Fruit fly (Drosophila melanogaster) whole organism, embryonic: Measurements from ENCODE around the gene CG6330.

ENCODE experiments used
- Antp ChIP-seq: fragments of 200-800 bp; sonication (Bioruptor generic); optimal IDR thresholded peaks from 3 replicates; lab custom pipeline; 2016; ENCODE audit warnings: missing biosample characterization, missing genetic modification characterization
- Atf6 ChIP-seq: fragments of 200-800 bp; sonication (Bioruptor generic); IDR thresholded peaks from 2 replicates; pipeline ENCODE4 v1.3.6; 2022; ENCODE audit warnings: missing biosample characterization, missing genetic modification characterization
- CG1024 ChIP-seq: fragments of 200-800 bp; sonication (Bioruptor generic); IDR thresholded peaks from 2 replicates; pipeline ENCODE4 v1.3.6; 2022; ENCODE audit warnings: missing biosample characterization, missing genetic modification characterization
- CG11560 ChIP-seq: fragments of 200-800 bp; sonication (Bioruptor generic); IDR thresholded peaks from 3 replicates; pipeline ENCODE4 v1.3.6; 2022; ENCODE audit warnings: missing biosample characterization, missing genetic modification characterization
- CG12391 ChIP-seq: fragments of 200-800 bp; sonication (Bioruptor generic); optimal IDR thresholded peaks from 3 replicates; lab custom pipeline; 2018; ENCODE audit warnings: missing biosample characterization, mild to moderate bottlenecking, missing genetic modification characterization, moderate library complexity
- CG14860 ChIP-seq: fragments of 200-800 bp; sonication (Bioruptor generic); IDR thresholded peaks from 3 replicates; pipeline ENCODE4 v1.3.6; 2022; ENCODE audit warnings: missing biosample characterization, missing genetic modification characterization; ENCODE audit not compliant: partially characterized antibody
- CG15514 ChIP-seq: fragments of 200-800 bp; sonication (Bioruptor generic); optimal IDR thresholded peaks from 3 replicates; lab custom pipeline; 2017; ENCODE audit warnings: missing biosample characterization, missing genetic modification characterization, mild to moderate bottlenecking, moderate library complexity, missing genetic modification reagents
- CG15601 ChIP-seq: fragments of 200-800 bp; sonication (Bioruptor generic); optimal IDR thresholded peaks from 3 replicates; lab custom pipeline; 2019; ENCODE audit warnings: missing biosample characterization, mild to moderate bottlenecking, missing genetic modification characterization, moderate library complexity
- CG1603 ChIP-seq: fragments of 200-800 bp; sonication (Bioruptor generic); optimal IDR thresholded peaks from 2 replicates; lab custom pipeline; 2019; ENCODE audit warnings: missing biosample characterization, mild to moderate bottlenecking, missing genetic modification characterization, moderate library complexity
- CG1647 ChIP-seq: fragments of 200-800 bp; sonication (Bioruptor generic); optimal IDR thresholded peaks from 3 replicates; lab custom pipeline; 2016; ENCODE audit warnings: missing biosample characterization, missing genetic modification characterization
- CG17361 ChIP-seq: fragments of 200-800 bp; sonication (Bioruptor generic); IDR thresholded peaks from 3 replicates; pipeline ENCODE4 v1.3.6; 2022; ENCODE audit warnings: missing biosample characterization, missing genetic modification characterization
- CG30431 ChIP-seq: fragments of 200-800 bp; sonication (Bioruptor generic); optimal IDR thresholded peaks from 2 replicates; lab custom pipeline; 2017; ENCODE audit warnings: missing biosample characterization, missing genetic modification characterization
- CG3726 ChIP-seq: fragments of 200-800 bp; sonication (Bioruptor generic); IDR thresholded peaks from 3 replicates; pipeline ENCODE4, ENCODE4 v1.3.6; 2022; ENCODE audit warnings: missing biosample characterization, missing genetic modification characterization
- CG4404 ChIP-seq: fragments of 200-800 bp; sonication (Bioruptor generic); IDR thresholded peaks from 2 replicates; pipeline ENCODE4 v1.3.6; 2022; ENCODE audit warnings: missing biosample characterization, missing genetic modification characterization
- CG4617 ChIP-seq: fragments of 200-800 bp; sonication (Bioruptor generic); optimal IDR thresholded peaks from 3 replicates; lab custom pipeline; 2016; ENCODE audit warnings: missing biosample characterization, missing genetic modification characterization, borderline replicate concordance
- CG8359 ChIP-seq: fragments of 200-800 bp; sonication (Bioruptor generic); optimal IDR thresholded peaks from 2 replicates; lab custom pipeline; 2017; ENCODE audit warnings: missing biosample characterization, mild to moderate bottlenecking, missing genetic modification characterization, borderline replicate concordance
- CG9797 ChIP-seq: fragments of 200-800 bp; sonication (Bioruptor generic); optimal IDR thresholded peaks from 3 replicates; lab custom pipeline; 2018; ENCODE audit warnings: missing biosample characterization, mild to moderate bottlenecking, missing genetic modification characterization
- Dfd ChIP-seq, 2 experiments: fragments of >200 bp; optimal IDR thresholded peaks; 2 replicates each; lab custom pipeline; 2017; ENCODE audit warnings: missing biosample characterization in 2 of 2, missing genetic modification characterization in 2 of 2
- GATAe ChIP-seq: fragments of 200-800 bp; sonication (Bioruptor generic); conservative IDR thresholded peaks from 2 replicates; pipeline ENCODE4 v1.3.6; 2022; ENCODE audit warnings: missing biosample characterization, missing genetic modification characterization
- H15 ChIP-seq: fragments of 200-800 bp; sonication (Bioruptor generic); IDR thresholded peaks from 3 replicates; pipeline ENCODE4 v1.3.6; 2022; ENCODE audit warnings: missing biosample characterization, missing genetic modification characterization
- HLHmδ ChIP-seq: fragments of 200-800 bp; sonication (Bioruptor generic); optimal IDR thresholded peaks from 2 replicates; lab custom pipeline; 2018; ENCODE audit warnings: missing biosample characterization, mild to moderate bottlenecking, missing genetic modification characterization, moderate library complexity
- Max ChIP-seq: fragments of 200-800 bp; sonication (Bioruptor generic); optimal IDR thresholded peaks from 2 replicates; lab custom pipeline; 2016; ENCODE audit warnings: missing biosample characterization, mild to moderate bottlenecking, missing genetic modification characterization
- Mes4 ChIP-seq: fragments of 200-800 bp; sonication (Bioruptor generic); optimal IDR thresholded peaks from 2 replicates; lab custom pipeline; 2016; ENCODE audit warnings: missing biosample characterization, missing genetic modification characterization
- NFAT ChIP-seq: fragments of 200-800 bp; sonication (Bioruptor generic); IDR thresholded peaks from 2 replicates; pipeline ENCODE4 v1.3.6; 2022; ENCODE audit warnings: missing biosample characterization, missing genetic modification characterization
- Neu2 ChIP-seq: fragments of 200-800 bp; sonication (Bioruptor generic); optimal IDR thresholded peaks from 3 replicates; lab custom pipeline; 2016; ENCODE audit warnings: missing biosample characterization, missing genetic modification characterization, borderline replicate concordance
- Nf-YA ChIP-seq: fragments of 200-800 bp; sonication (Bioruptor generic); IDR thresholded peaks from 2 replicates; pipeline ENCODE4 v1.3.6; 2022; ENCODE audit warnings: missing biosample characterization, missing genetic modification characterization
- Rx ChIP-seq: fragments of 200-800 bp; sonication (Bioruptor generic); IDR thresholded peaks from 2 replicates; pipeline ENCODE4 v1.3.6; 2022; ENCODE audit warnings: missing biosample characterization, missing genetic modification characterization
- Sox102F ChIP-seq: fragments of 200-800 bp; sonication (Bioruptor generic); optimal IDR thresholded peaks from 2 replicates; lab custom pipeline; 2018; ENCODE audit warnings: missing biosample characterization, mild to moderate bottlenecking, missing genetic modification characterization, moderate library complexity
- ab ChIP-seq: fragments of 200-800 bp; sonication (Bioruptor generic); optimal IDR thresholded peaks from 2 replicates; lab custom pipeline; 2016; ENCODE audit warnings: missing biosample characterization, missing genetic modification characterization
- bsh ChIP-seq, 2 experiments: fragments of 200-800 bp; sonication (Bioruptor generic); optimal IDR thresholded peaks; 2 replicates each; lab custom pipeline; 2017 to 2018; ENCODE audit warnings: mild to moderate bottlenecking in 2 of 2, missing biosample characterization in 2 of 2, missing genetic modification characterization in 2 of 2, moderate library complexity in 1 of 2
- chinmo ChIP-seq: fragments of 200-800 bp; sonication (Bioruptor generic); IDR thresholded peaks from 4 replicates; pipeline ENCODE4 v1.3.6; 2022; ENCODE audit warnings: missing biosample characterization, missing genetic modification characterization; ENCODE audit not compliant: partially characterized antibody
- da ChIP-seq: fragments of 200-800 bp; sonication (Bioruptor generic); optimal IDR thresholded peaks from 2 replicates; lab custom pipeline; 2016; ENCODE audit warnings: missing biosample characterization, missing genetic modification characterization
- danr ChIP-seq: fragments of 200-800 bp; sonication (Bioruptor generic); IDR thresholded peaks from 2 replicates; pipeline ENCODE4 v1.3.6; 2022; ENCODE audit warnings: missing biosample characterization, missing genetic modification characterization
- ems ChIP-seq: fragments of 200-800 bp; sonication (Bioruptor generic); optimal IDR thresholded peaks from 3 replicates; lab custom pipeline; 2016; ENCODE audit warnings: missing biosample characterization, missing genetic modification characterization
- eve ChIP-seq, 2 experiments: fragments of >200 bp; optimal IDR thresholded peaks; 2 replicates each; lab custom pipeline; 2017; ENCODE audit warnings: missing biosample characterization in 2 of 2, missing genetic modification characterization in 2 of 2
- exex ChIP-seq: fragments of 200-800 bp; sonication (Bioruptor generic); optimal IDR thresholded peaks from 4 replicates; lab custom pipeline; 2018; ENCODE audit warnings: missing biosample characterization, mild to moderate bottlenecking, missing genetic modification characterization, moderate library complexity
- fru ChIP-seq: fragments of >200 bp; optimal IDR thresholded peaks from 2 replicates; lab custom pipeline; 2017
- fu2 ChIP-seq: fragments of 200-800 bp; sonication (Bioruptor generic); optimal IDR thresholded peaks from 2 replicates; lab custom pipeline; 2016; ENCODE audit warnings: missing biosample characterization, missing genetic modification characterization
- gsb-n ChIP-seq: fragments of 200-800 bp; sonication (Bioruptor generic); optimal IDR thresholded peaks from 3 replicates; lab custom pipeline; 2018; ENCODE audit warnings: missing biosample characterization, mild to moderate bottlenecking, missing genetic modification characterization
- klu ChIP-seq: fragments of 200-800 bp; sonication (Bioruptor generic); IDR thresholded peaks from 2 replicates; pipeline ENCODE4 v1.3.6; 2022; ENCODE audit warnings: missing biosample characterization, missing genetic modification characterization
- lov ChIP-seq, 2 experiments: fragments of 200-800 bp in 1 of 2; fragments of >200 bp in 1 of 2; sonication (Bioruptor generic) in 1 of 2; IDR thresholded peaks in 1 of 2; optimal IDR thresholded peaks in 1 of 2; 2 replicates in 1 of 2; 3 replicates in 1 of 2; pipeline versions ENCODE4 v1.3.6 to Lab custom; 2017 to 2022; ENCODE audit warnings: missing biosample characterization in 1 of 2, missing genetic modification characterization in 1 of 2
- mam ChIP-seq: fragments of 200-800 bp; sonication (Bioruptor generic); optimal IDR thresholded peaks from 3 replicates; lab custom pipeline; 2016; ENCODE audit warnings: missing biosample characterization, missing genetic modification characterization
- nau ChIP-seq: fragments of 200-800 bp; sonication (Bioruptor generic); optimal IDR thresholded peaks from 3 replicates; lab custom pipeline; 2017; ENCODE audit warnings: missing biosample characterization, mild to moderate bottlenecking, missing genetic modification characterization, missing genetic modification reagents
- odd ChIP-seq: fragments of 200-800 bp; sonication (Bioruptor generic); optimal IDR thresholded peaks from 2 replicates; lab custom pipeline; 2017; ENCODE audit warnings: missing biosample characterization, mild to moderate bottlenecking, missing genetic modification characterization
- onecut ChIP-seq: fragments of 200-800 bp; sonication (Bioruptor generic); IDR thresholded peaks from 2 replicates; pipeline ENCODE4 v1.3.6; 2022; ENCODE audit warnings: missing biosample characterization, missing genetic modification characterization
- pan ChIP-seq, 4 experiments: fragments of >200 bp in 3 of 4; fragments of 200-800 bp in 1 of 4; sonication (Bioruptor generic) in 1 of 4; optimal IDR thresholded peaks in 3 of 4; IDR thresholded peaks in 1 of 4; 2 replicates each; pipeline versions ENCODE4 v1.3.6 to Lab custom; 2017 to 2022; ENCODE audit warnings: missing biosample characterization in 2 of 4, missing genetic modification characterization in 2 of 4, mixed read lengths in 1 of 4
- slbo ChIP-seq: fragments of 200-800 bp; sonication (Bioruptor generic); IDR thresholded peaks from 2 replicates; pipeline ENCODE4 v1.3.6; 2022; ENCODE audit warnings: missing biosample characterization, missing genetic modification characterization
- sqz ChIP-seq: fragments of 200-800 bp; sonication (Bioruptor generic); optimal IDR thresholded peaks from 3 replicates; lab custom pipeline; 2018; ENCODE audit warnings: missing biosample characterization, mild to moderate bottlenecking, missing genetic modification characterization
- tio ChIP-seq: fragments of 200-800 bp; sonication (Bioruptor generic); optimal IDR thresholded peaks from 2 replicates; lab custom pipeline; 2017; ENCODE audit warnings: missing biosample characterization, missing genetic modification characterization, inconsistent platforms
- wdn ChIP-seq: fragments of 200-800 bp; sonication (Bioruptor generic); IDR thresholded peaks from 2 replicates; pipeline ENCODE4 v1.3.6; 2022; ENCODE audit warnings: missing biosample characterization, missing genetic modification characterization

Gene CG6330

dm6 chr3R:26915463-26915925, 42.8 kb downstream of the CG6330 start, which contains the start of gene CG46339 (continued):
- TF ChIP-seq HLHmδ, result peak; percentile 84
- TF ChIP-seq sqz, result peak; percentile 65
- TF ChIP-seq Neu2 (GFP tag; lab: Kevin White, UChicago), result no peak
- TF ChIP-seq Sox102F (GFP tag; lab: Kevin White, UChicago), result peak; percentile 8
- TF ChIP-seq CG17361, result peak; percentile 72; the same call in 2 of the 3 replicates
- no peak for TF ChIP-seq wdn (GFP tag; lab: Robert Waterston, UW)
- no peak for TF ChIP-seq fu2
- TF ChIP-seq bsh (GFP tag; optimal IDR thresholded peaks at IDR 0.05; lab: Kevin White, UChicago), result peak in 1 of 2 experiments; percentile 43
- TF ChIP-seq CG8359 (GFP tag; lab: Kevin White, UChicago), result no peak
- TF ChIP-seq CG14860, result no peak
- peak; percentile 52 for TF ChIP-seq Max
- no peak for TF ChIP-seq CG1647 (GFP tag; lab: Kevin White, UChicago)
- no peak for TF ChIP-seq tio (GFP tag; lab: Kevin White, UChicago)
- no peak for TF ChIP-seq CG9797 (GFP tag; lab: Kevin White, UChicago)
- TF ChIP-seq fru (lab: Kevin White, UChicago), result no peak
- no peak for TF ChIP-seq CG4404 (GFP tag; lab: Robert Waterston, UW)
- TF ChIP-seq CG30431, result no peak
- no peak for TF ChIP-seq Rx (GFP tag; lab: Robert Waterston, UW)
- TF ChIP-seq CG4617 (GFP tag; lab: Kevin White, UChicago), result no peak
- no peak for TF ChIP-seq GATAe (GFP tag; lab: Robert Waterston, UW)
- TF ChIP-seq CG11560 (tag; lab: Robert Waterston, UW), result no peak
- no peak for TF ChIP-seq danr (GFP tag; lab: Robert Waterston, UW)
- no peak; the same call in 1 of the 2 replicates for TF ChIP-seq Atf6 (GFP tag; lab: Robert Waterston, UW)
- TF ChIP-seq Antp (GFP tag; lab: Kevin White, UChicago), result no peak
- 0 out of 2 replicates have a peak, but pooled peaks have one; percentile 27 for TF ChIP-seq slbo (GFP tag; lab: Robert Waterston, UW)
- peak; percentile 81 for TF ChIP-seq odd
- no peak for TF ChIP-seq Dfd (GFP tag; optimal IDR thresholded peaks at IDR 0.05; lab: Kevin White, UChicago)
- TF ChIP-seq mam (GFP tag; lab: Kevin White, UChicago), result no peak
- no peak for TF ChIP-seq klu (GFP tag; lab: Robert Waterston, UW)
- TF ChIP-seq CG15601 (tag; lab: Kevin White, UChicago), result peak; percentile 100
- TF ChIP-seq ems (GFP tag; lab: Kevin White, UChicago), result peak; percentile 12
- TF ChIP-seq exex (tag; lab: Kevin White, UChicago), result peak; percentile 72
- no peak for TF ChIP-seq lov (optimal IDR thresholded peaks at IDR 0.05; lab: Kevin White, UChicago)
- 0 out of 3 replicates have a peak, but pooled peaks have one; percentile 47 for TF ChIP-seq lov (GFP tag; IDR thresholded peaks at IDR 0.05; lab: Robert Waterston, UW)
- TF ChIP-seq ab, result no peak
- TF ChIP-seq CG1603, result peak; percentile 16
- TF ChIP-seq Nf-YA (GFP tag; lab: Robert Waterston, UW), result no peak
- TF ChIP-seq CG15514 (GFP tag; lab: Kevin White, UChicago), result peak; percentile 79
- no peak for TF ChIP-seq Mes4
- TF ChIP-seq NFAT (GFP tag; lab: Robert Waterston, UW), result peak; percentile 55; the same call in 1 of the 2 replicates
- peak; percentile 15 for TF ChIP-seq da (GFP tag; lab: Kevin White, UChicago)
- no peak for TF ChIP-seq eve (GFP tag; optimal IDR thresholded peaks at IDR 0.05; lab: Kevin White, UChicago)
- TF ChIP-seq CG1024 (GFP tag; lab: Robert Waterston, UW), result no peak
- TF ChIP-seq H15 (GFP tag; lab: Robert Waterston, UW), result no peak
- no peak for TF ChIP-seq pan (optimal IDR thresholded peaks at IDR 0.05; lab: Kevin White, UChicago)
- peak in 1 of 2 experiments; percentile 64 for TF ChIP-seq pan (GFP tag; optimal IDR thresholded peaks at IDR 0.05 in 1 of 2, IDR thresholded peaks at IDR 0.05 in 1 of 2)
- no peak for TF ChIP-seq CG3726 (GFP tag; lab: Robert Waterston, UW)
- TF ChIP-seq CG12391 (tag; lab: Kevin White, UChicago), result peak; percentile 17
- peak; percentile 91; the same call in 2 of the 4 replicates for TF ChIP-seq chinmo
- peak; percentile 7 for TF ChIP-seq gsb-n
- peak; percentile 61 for TF ChIP-seq onecut (GFP tag; lab: Robert Waterston, UW)
- TF ChIP-seq nau (GFP tag; lab: Kevin White, UChicago), result peak; percentile 66
